Fruit fly (Drosophila melanogaster) whole organism, embryonic: Measurements from ENCODE around the gene Ubc6.

Source experiments
- Abd-B ChIP-seq: fragments of 200-800 bp; sonication (Bioruptor generic); optimal IDR thresholded peaks from 2 replicates; lab custom pipeline; 2018; ENCODE audit warnings: missing biosample characterization, mild to moderate bottlenecking, missing genetic modification characterization, moderate library complexity
- CG10147 ChIP-seq: fragments of 200-800 bp; sonication (Bioruptor generic); optimal IDR thresholded peaks from 2 replicates; lab custom pipeline; 2019; ENCODE audit warnings: missing biosample characterization, mild to moderate bottlenecking, missing genetic modification characterization, moderate library complexity
- CG10543 ChIP-seq: fragments of 200-800 bp; sonication (Bioruptor generic); optimal IDR thresholded peaks from 3 replicates; lab custom pipeline; 2017; ENCODE audit warnings: missing biosample characterization, mild to moderate bottlenecking, missing genetic modification characterization, moderate library complexity
- CG11695 ChIP-seq: fragments of 200-800 bp; sonication (Bioruptor generic); IDR thresholded peaks from 3 replicates; pipeline ENCODE4 v1.3.6; 2022; ENCODE audit warnings: missing biosample characterization, missing genetic modification characterization
- CG12155 ChIP-seq: fragments of 200-800 bp; sonication (Bioruptor generic); optimal IDR thresholded peaks from 3 replicates; lab custom pipeline; 2016; ENCODE audit warnings: missing biosample characterization, missing genetic modification characterization
- CG15479 ChIP-seq: fragments of 200-800 bp; sonication (Bioruptor generic); optimal IDR thresholded peaks from 3 replicates; lab custom pipeline; 2019; ENCODE audit warnings: missing biosample characterization, mild to moderate bottlenecking, missing genetic modification characterization, moderate library complexity
- CG1603 ChIP-seq: fragments of 200-800 bp; sonication (Bioruptor generic); optimal IDR thresholded peaks from 2 replicates; lab custom pipeline; 2019; ENCODE audit warnings: missing biosample characterization, mild to moderate bottlenecking, missing genetic modification characterization, moderate library complexity
- CG17612 ChIP-seq: fragments of 200-800 bp; sonication (Bioruptor generic); IDR thresholded peaks from 2 replicates; pipeline ENCODE4 v1.3.6; 2022; ENCODE audit warnings: missing biosample characterization, missing genetic modification characterization
- CG17829 ChIP-seq: fragments of 200-800 bp; optimal IDR thresholded peaks from 2 replicates; lab custom pipeline; 2019; ENCODE audit warnings: missing biosample characterization, mild to moderate bottlenecking, missing genetic modification characterization, moderate library complexity
- CG18599 ChIP-seq: fragments of 200-800 bp; sonication (Bioruptor generic); optimal IDR thresholded peaks from 3 replicates; lab custom pipeline; 2017; ENCODE audit warnings: missing biosample characterization, missing genetic modification characterization, mild to moderate bottlenecking, moderate library complexity, missing genetic modification reagents
- CG31365 ChIP-seq: fragments of 200-800 bp; sonication (Bioruptor generic); optimal IDR thresholded peaks from 2 replicates; lab custom pipeline; 2018; ENCODE audit warnings: missing biosample characterization, mild to moderate bottlenecking, missing genetic modification characterization
- CG31441 ChIP-seq: fragments of 200-800 bp; sonication (Bioruptor generic); IDR thresholded peaks from 2 replicates; pipeline ENCODE4 v1.3.6; 2022; ENCODE audit warnings: missing biosample characterization, missing genetic modification characterization
- CG3163 ChIP-seq: fragments of 200-800 bp; sonication (Bioruptor generic); optimal IDR thresholded peaks from 3 replicates; lab custom pipeline; 2016; ENCODE audit warnings: missing biosample characterization, missing genetic modification characterization
- CG33213 ChIP-seq: fragments of 200-800 bp; sonication (Bioruptor generic); optimal IDR thresholded peaks from 3 replicates; lab custom pipeline; 2016; ENCODE audit warnings: missing biosample characterization, missing genetic modification characterization
- CG3726 ChIP-seq: fragments of 200-800 bp; sonication (Bioruptor generic); IDR thresholded peaks from 3 replicates; pipeline ENCODE4, ENCODE4 v1.3.6; 2022; ENCODE audit warnings: missing biosample characterization, missing genetic modification characterization
- CG3838 ChIP-seq: fragments of 200-800 bp; sonication (Bioruptor generic); optimal IDR thresholded peaks from 3 replicates; lab custom pipeline; 2016; ENCODE audit warnings: missing biosample characterization, missing genetic modification characterization
- CG4404 ChIP-seq: fragments of 200-800 bp; sonication (Bioruptor generic); IDR thresholded peaks from 2 replicates; pipeline ENCODE4 v1.3.6; 2022; ENCODE audit warnings: missing biosample characterization, missing genetic modification characterization
- CG4854 ChIP-seq: fragments of 200-800 bp; sonication (Bioruptor generic); optimal IDR thresholded peaks from 2 replicates; lab custom pipeline; 2016; ENCODE audit warnings: missing biosample characterization, missing genetic modification characterization, inconsistent platforms
- CG5953 ChIP-seq: fragments of 200-800 bp; sonication (Bioruptor generic); IDR thresholded peaks from 2 replicates; pipeline ENCODE4 v1.3.6; 2022; ENCODE audit warnings: missing biosample characterization, missing genetic modification characterization
- CG6689 ChIP-seq: fragments of 200-800 bp; sonication (Bioruptor generic); IDR thresholded peaks from 2 replicates; pipeline ENCODE4 v1.3.6; 2022; ENCODE audit warnings: missing biosample characterization, missing genetic modification characterization
- CG7963 ChIP-seq: fragments of 200-800 bp; sonication (Bioruptor generic); IDR thresholded peaks from 3 replicates; pipeline ENCODE4 v1.3.6; 2022; ENCODE audit warnings: missing biosample characterization, missing genetic modification characterization; ENCODE audit not compliant: partially characterized antibody
- CG8478 ChIP-seq: fragments of >200 bp; optimal IDR thresholded peaks from 2 replicates; lab custom pipeline; 2018
- CG8924 ChIP-seq: fragments of 200-800 bp; optimal IDR thresholded peaks from 3 replicates; lab custom pipeline; 2019; ENCODE audit warnings: missing biosample characterization, mild to moderate bottlenecking, missing genetic modification characterization, moderate library complexity
- Camta ChIP-seq: fragments of 200-800 bp; sonication (Bioruptor generic); optimal IDR thresholded peaks from 2 replicates; lab custom pipeline; 2016; ENCODE audit warnings: missing biosample characterization, missing genetic modification characterization
- CrebB ChIP-seq: fragments of 200-800 bp; sonication (Bioruptor generic); optimal IDR thresholded peaks from 3 replicates; lab custom pipeline; 2018; ENCODE audit warnings: missing biosample characterization, mild to moderate bottlenecking, missing genetic modification characterization
- Doc2 ChIP-seq: fragments of 200-800 bp; sonication (Bioruptor generic); IDR thresholded peaks from 2 replicates; pipeline ENCODE4 v1.3.6; 2022; ENCODE audit warnings: missing biosample characterization, missing genetic modification characterization
- Doc3 ChIP-seq: fragments of 200-800 bp; sonication (Bioruptor generic); IDR thresholded peaks from 3 replicates; pipeline ENCODE4 v1.3.6; 2022; ENCODE audit warnings: missing biosample characterization, missing genetic modification characterization; ENCODE audit not compliant: partially characterized antibody
- Ets97D ChIP-seq: fragments of 200-800 bp; sonication (Bioruptor generic); optimal IDR thresholded peaks from 3 replicates; lab custom pipeline; 2016; ENCODE audit warnings: missing biosample characterization, missing genetic modification characterization
- GATAe ChIP-seq: fragments of 200-800 bp; sonication (Bioruptor generic); conservative IDR thresholded peaks from 2 replicates; pipeline ENCODE4 v1.3.6; 2022; ENCODE audit warnings: missing biosample characterization, missing genetic modification characterization
- Jarid2 ChIP-seq: fragments of 200-800 bp; sonication (Bioruptor generic); optimal IDR thresholded peaks from 3 replicates; lab custom pipeline; 2017; ENCODE audit warnings: mild to moderate bottlenecking, missing biosample characterization, missing genetic modification reagents, missing genetic modification characterization
- NC2α ChIP-seq: fragments of 200-800 bp; sonication (Bioruptor generic); optimal IDR thresholded peaks from 2 replicates; lab custom pipeline; 2016; ENCODE audit warnings: missing biosample characterization, missing genetic modification characterization
- Pdp1 ChIP-seq, 2 experiments: fragments of 200-800 bp; sonication (Bioruptor generic); optimal IDR thresholded peaks; 3 replicates each; lab custom pipeline; 2016; ENCODE audit warnings: missing biosample characterization in 2 of 2, missing genetic modification characterization in 2 of 2, mild to moderate bottlenecking in 1 of 2, moderate library complexity in 1 of 2
- Sin3A ChIP-seq: fragments of >200 bp; optimal IDR thresholded peaks from 2 replicates; lab custom pipeline; 2018
- Tbp ChIP-seq: fragments of >200 bp; optimal IDR thresholded peaks from 2 replicates; lab custom pipeline; 2018; ENCODE audit warnings: missing biosample characterization, missing genetic modification characterization
- Xrp1 ChIP-seq: fragments of 200-800 bp; sonication (Bioruptor generic); IDR thresholded peaks from 2 replicates; pipeline ENCODE4 v1.3.6; 2022; ENCODE audit warnings: missing biosample characterization, missing genetic modification characterization
- ase ChIP-seq: fragments of 200-800 bp; sonication (Bioruptor generic); IDR thresholded peaks from 3 replicates; pipeline ENCODE4 v1.3.6; 2022; ENCODE audit warnings: missing biosample characterization, missing genetic modification characterization
- bab2 ChIP-seq: fragments of 200-800 bp; sonication (Bioruptor generic); optimal IDR thresholded peaks from 2 replicates; lab custom pipeline; 2016; ENCODE audit warnings: missing biosample characterization, missing genetic modification characterization
- cas ChIP-seq: fragments of 200-800 bp; sonication (Bioruptor generic); IDR thresholded peaks from 2 replicates; pipeline ENCODE4 v1.3.6; 2022; ENCODE audit warnings: missing biosample characterization, missing genetic modification characterization
- cwo ChIP-seq: fragments of 200-800 bp; sonication (Bioruptor generic); optimal IDR thresholded peaks from 3 replicates; lab custom pipeline; 2017; ENCODE audit warnings: missing biosample characterization, missing genetic modification characterization, mild to moderate bottlenecking, moderate library complexity, missing genetic modification reagents
- danr ChIP-seq: fragments of 200-800 bp; sonication (Bioruptor generic); IDR thresholded peaks from 2 replicates; pipeline ENCODE4 v1.3.6; 2022; ENCODE audit warnings: missing biosample characterization, missing genetic modification characterization
- ewg ChIP-seq: fragments of 200-800 bp; sonication (Bioruptor generic); optimal IDR thresholded peaks from 3 replicates; lab custom pipeline; 2017; ENCODE audit warnings: mild to moderate bottlenecking, missing biosample characterization, missing genetic modification reagents, missing genetic modification characterization
- fd3F ChIP-seq: fragments of 200-800 bp; sonication (Bioruptor generic); optimal IDR thresholded peaks from 2 replicates; lab custom pipeline; 2018; ENCODE audit warnings: missing biosample characterization, mild to moderate bottlenecking, missing genetic modification characterization, moderate library complexity
- gcm2 ChIP-seq: fragments of 200-800 bp; sonication (Bioruptor generic); optimal IDR thresholded peaks from 2 replicates; lab custom pipeline; 2016; ENCODE audit warnings: missing biosample characterization, missing genetic modification characterization
- gfzf ChIP-seq: fragments of 200-800 bp; sonication (Bioruptor generic); optimal IDR thresholded peaks from 2 replicates; lab custom pipeline; 2016; ENCODE audit warnings: missing biosample characterization, mild to moderate bottlenecking, missing genetic modification characterization, moderate library complexity
- grau ChIP-seq: fragments of 200-800 bp; optimal IDR thresholded peaks from 3 replicates; lab custom pipeline; 2019; ENCODE audit warnings: missing biosample characterization, mild to moderate bottlenecking, missing genetic modification characterization, moderate library complexity
- gsb ChIP-seq: fragments of 200-800 bp; sonication (Bioruptor generic); IDR thresholded peaks from 2 replicates; pipeline ENCODE4 v1.3.6; 2022; ENCODE audit warnings: missing biosample characterization, missing genetic modification characterization
- gsb-n ChIP-seq: fragments of 200-800 bp; sonication (Bioruptor generic); optimal IDR thresholded peaks from 3 replicates; lab custom pipeline; 2018; ENCODE audit warnings: missing biosample characterization, mild to moderate bottlenecking, missing genetic modification characterization
- hbn ChIP-seq: fragments of 200-800 bp; sonication (Bioruptor generic); IDR thresholded peaks from 2 replicates; pipeline ENCODE4 v1.3.6; 2022; ENCODE audit warnings: missing biosample characterization, missing genetic modification characterization; ENCODE audit not compliant: partially characterized antibody
- phol ChIP-seq: fragments of 200-800 bp; sonication (Bioruptor generic); optimal IDR thresholded peaks from 3 replicates; lab custom pipeline; 2018; ENCODE audit warnings: missing biosample characterization, mild to moderate bottlenecking, missing genetic modification characterization, moderate library complexity
- row ChIP-seq: fragments of 200-800 bp; sonication (Bioruptor generic); IDR thresholded peaks from 3 replicates; pipeline ENCODE4 v1.3.6; 2022; ENCODE audit warnings: missing biosample characterization, missing genetic modification characterization
- sd ChIP-seq: fragments of 200-800 bp; sonication (Bioruptor generic); optimal IDR thresholded peaks from 3 replicates; lab custom pipeline; 2018; ENCODE audit warnings: missing biosample characterization, mild to moderate bottlenecking, missing genetic modification characterization, moderate library complexity
- shn ChIP-seq: fragments of 200-800 bp; sonication (Bioruptor generic); optimal IDR thresholded peaks from 3 replicates; lab custom pipeline; 2016; ENCODE audit warnings: missing biosample characterization, missing genetic modification characterization
- slbo ChIP-seq: fragments of 200-800 bp; sonication (Bioruptor generic); IDR thresholded peaks from 2 replicates; pipeline ENCODE4 v1.3.6; 2022; ENCODE audit warnings: missing biosample characterization, missing genetic modification characterization

Gene Ubc6

DNA sequence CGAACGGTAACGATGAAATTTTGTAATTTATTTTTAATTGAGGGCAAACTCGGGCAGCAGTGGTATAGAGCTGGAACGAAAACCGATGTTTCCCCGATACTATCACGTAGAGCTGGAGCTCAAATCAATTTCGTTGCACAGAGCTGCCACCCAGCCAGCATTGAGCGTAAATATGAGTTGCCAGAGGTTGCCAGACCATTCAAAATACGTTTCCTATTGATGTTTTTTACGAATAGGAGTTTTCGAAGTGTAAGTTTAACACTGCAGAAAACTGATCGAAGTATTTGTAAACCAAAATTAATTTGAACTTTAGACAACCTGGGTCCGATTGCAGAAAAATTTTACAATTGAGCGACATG lies at the start of gene Ubc6 (continued):
- TF ChIP-seq fd3F (GFP tag; lab: Kevin White, UChicago): peak; percentile 6
- peak; percentile 73 for TF ChIP-seq phol
- TF ChIP-seq CG10543 (GFP tag; lab: Kevin White, UChicago): peak; percentile 14
- TF ChIP-seq Doc2 (GFP tag; lab: Robert Waterston, UW): no peak
- peak; percentile 67 for TF ChIP-seq ewg
- peak; percentile 46 for TF ChIP-seq CG4854 (GFP tag; lab: Kevin White, UChicago)
- TF ChIP-seq CG6689 (GFP tag; lab: Robert Waterston, UW): no peak
- peak; percentile 95 for TF ChIP-seq CG33213 (GFP tag; lab: Kevin White, UChicago)
- TF ChIP-seq Pdp1 (GFP tag; optimal IDR thresholded peaks at IDR 0.05; lab: Kevin White, UChicago): peak; percentile 78 to 79
- peak; percentile 74 for TF ChIP-seq gfzf (GFP tag; lab: Kevin White, UChicago)
- TF ChIP-seq danr: no peak
- TF ChIP-seq cwo: no peak
- TF ChIP-seq CG5953 (GFP tag; lab: Robert Waterston, UW): no peak
- TF ChIP-seq Ets97D: peak; percentile 94
- no peak for TF ChIP-seq ase (GFP tag; lab: Robert Waterston, UW)
- TF ChIP-seq CG18599: peak; percentile 59
- peak; percentile 76 for TF ChIP-seq shn (GFP tag; lab: Kevin White, UChicago)
- TF ChIP-seq CG7963 (GFP tag; lab: Robert Waterston, UW): no peak
- TF ChIP-seq row: no peak
- TF ChIP-seq NC2α (GFP tag; lab: Kevin White, UChicago): peak; percentile 47
- peak; percentile 63 for TF ChIP-seq Camta (GFP tag; lab: Kevin White, UChicago)
- no peak for TF ChIP-seq gsb (GFP tag; lab: Robert Waterston, UW)
- peak; percentile 63 for TF ChIP-seq CG8924 (tag; lab: Kevin White, UChicago)
- no peak for TF ChIP-seq CG11695 (GFP tag; lab: Robert Waterston, UW)
- peak; percentile 68 for TF ChIP-seq CG12155 (GFP tag; lab: Kevin White, UChicago)
- peak; percentile 88 for TF ChIP-seq Sin3A (lab: Kevin White, UChicago)
- no peak for TF ChIP-seq hbn (GFP tag; lab: Robert Waterston, UW)
- peak; percentile 13 for TF ChIP-seq CG31365
- no peak for TF ChIP-seq cas (GFP tag; lab: Robert Waterston, UW)
- peak; percentile 78 for TF ChIP-seq CG17829 (tag; lab: Kevin White, UChicago)
- TF ChIP-seq CG3163 (GFP tag; lab: Kevin White, UChicago): peak; percentile 52
- TF ChIP-seq Jarid2 (GFP tag; lab: Kevin White, UChicago): peak; percentile 53
- peak; percentile 32 for TF ChIP-seq CG3838
- no peak for TF ChIP-seq CG15479 (GFP tag; lab: Kevin White, UChicago)
- TF ChIP-seq gcm2: peak; percentile 34
- peak; percentile 9 for TF ChIP-seq Tbp (GFP tag; lab: Kevin White, UChicago)
- no peak for TF ChIP-seq CG3726 (GFP tag; lab: Robert Waterston, UW)
- no peak for TF ChIP-seq CG8478 (lab: Kevin White, UChicago)
- TF ChIP-seq bab2: peak; percentile 79
- TF ChIP-seq sd: no peak
- no peak for TF ChIP-seq Doc3 (GFP tag; lab: Robert Waterston, UW)
- no peak for TF ChIP-seq CG4404 (GFP tag; lab: Robert Waterston, UW)
- TF ChIP-seq Abd-B: no peak
- no peak for TF ChIP-seq CG17612 (GFP tag; lab: Robert Waterston, UW)
- TF ChIP-seq CG10147 (GFP tag; lab: Kevin White, UChicago): no peak
- no peak for TF ChIP-seq slbo (GFP tag; lab: Robert Waterston, UW)
- peak; percentile 64 for TF ChIP-seq gsb-n
- TF ChIP-seq GATAe (GFP tag; lab: Robert Waterston, UW): no peak
- peak; percentile 71 for TF ChIP-seq CrebB (tag; lab: Kevin White, UChicago)
- no peak for TF ChIP-seq CG31441 (GFP tag; lab: Robert Waterston, UW)
- TF ChIP-seq Xrp1: no peak
- peak; percentile 56 for TF ChIP-seq grau (tag; lab: Kevin White, UChicago)
- TF ChIP-seq CG1603 (tag; lab: Kevin White, UChicago): peak; percentile 94
